Worm (Caenorhabditis elegans) whole organism, L4 larva: Measurements from ENCODE around the gene C55C3.6.

ENCODE experiments used
- T20F7.1 ChIP-seq: fragments of 200-800 bp; sonication (Bioruptor generic); optimal IDR thresholded peaks from 2 replicates; lab custom pipeline; 2018; ENCODE audit warnings: mild to moderate bottlenecking, missing genetic modification characterization, missing compliant biosample characterization
- aha-1 ChIP-seq: fragments of 150-350 bp; peaks from one replicate; lab custom pipeline; 2014; ENCODE audit warnings: missing biosample characterization, missing genetic modification characterization
- ces-1 ChIP-seq: fragments of 150-350 bp; sonication (generic microtip); optimal IDR thresholded peaks from 4 replicates; lab custom pipeline; 2014; ENCODE audit warnings: missing biosample characterization, missing genetic modification reagents, missing genetic modification characterization
- egl-27 ChIP-seq: sonication (generic microtip); optimal IDR thresholded peaks from 3 replicates; lab custom pipeline; 2017; ENCODE audit warnings: missing biosample characterization, missing genetic modification reagents, missing genetic modification characterization
- hlh-30 ChIP-seq: sonication (generic microtip); optimal IDR thresholded peaks from 2 replicates; lab custom pipeline; 2017; ENCODE audit warnings: antibody characterized with exemption, mild to moderate bottlenecking, missing genetic modification characterization, missing compliant biosample characterization; ENCODE audit not compliant: insufficient read depth
- nhr-10 ChIP-seq: fragments of 150-350 bp; optimal IDR thresholded peaks from 2 replicates; lab custom pipeline; 2014; ENCODE audit warnings: missing biosample characterization, missing genetic modification characterization
- nhr-11 ChIP-seq: fragments of 150-350 bp; optimal IDR thresholded peaks from 2 replicates; lab custom pipeline; 2014; ENCODE audit warnings: missing biosample characterization, missing genetic modification characterization
- nhr-6 ChIP-seq: fragments of 150-350 bp; optimal IDR thresholded peaks from 2 replicates; lab custom pipeline; 2014; ENCODE audit warnings: missing biosample characterization, missing genetic modification characterization
- skn-1 ChIP-seq: fragments of 150-350 bp; optimal IDR thresholded peaks from 2 replicates; lab custom pipeline; 2014; ENCODE audit warnings: missing biosample characterization, missing genetic modification characterization
- unc-130 ChIP-seq: sonication (generic microtip); optimal IDR thresholded peaks from 2 replicates; lab custom pipeline; 2016; ENCODE audit warnings: missing genetic modification reagents, missing genetic modification characterization, missing compliant biosample characterization
- unc-62 ChIP-seq, 3 experiments: fragments of 150-350 bp in 1 of 3; sonication (generic microtip); optimal IDR thresholded peaks in 2 of 3; peaks in 1 of 3; 1 replicate in 1 of 3; 2 replicates in 2 of 3; lab custom pipeline; 2014 to 2017; ENCODE audit warnings: missing biosample characterization in 3 of 3, missing genetic modification characterization in 3 of 3, missing genetic modification reagents in 3 of 3, missing genotype in 1 of 3
- ztf-7 ChIP-seq: fragments of 150-350 bp; optimal IDR thresholded peaks from 2 replicates; lab custom pipeline; 2014; ENCODE audit warnings: missing biosample characterization, missing genetic modification characterization

DNA sequence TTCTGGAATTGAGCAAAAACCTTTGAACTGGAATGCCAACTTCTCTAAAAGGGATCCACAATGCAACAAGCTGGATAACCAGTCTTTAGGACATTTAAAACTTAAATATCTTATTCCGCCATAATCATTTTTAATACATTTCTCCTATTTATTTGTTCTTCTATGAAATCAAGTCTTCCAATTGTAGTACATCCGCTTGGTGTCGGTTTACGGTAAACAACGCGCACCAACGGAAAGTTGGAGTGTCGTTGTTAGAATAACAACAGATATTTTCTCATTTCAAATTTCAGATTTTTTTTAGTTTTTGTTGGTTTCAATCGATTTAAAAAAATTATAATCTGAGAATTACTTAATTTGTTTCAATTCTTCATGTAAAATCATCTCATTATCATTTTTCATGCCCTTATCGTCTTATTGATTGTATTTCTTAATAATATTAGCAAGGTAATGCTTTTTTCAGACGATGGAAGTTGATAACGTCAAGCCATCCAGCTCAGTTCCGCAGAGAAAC is 33.9 kb upstream of the C55C3.6 start, which contains the start of gene csn-5:
- no peak for TF ChIP-seq ces-1 (GFP tag; lab: Kevin White, UChicago)
- TF ChIP-seq skn-1 (tag; lab: Kevin White, UChicago) = no peak
- no peak for TF ChIP-seq nhr-6 (tag; lab: Kevin White, UChicago)
- TF ChIP-seq nhr-11 = no peak
- TF ChIP-seq aha-1 (tag; lab: Kevin White, UChicago) = no peak
- TF ChIP-seq ztf-7 (tag; lab: Kevin White, UChicago) = no peak
- TF ChIP-seq unc-130 (GFP tag; lab: Kevin White, UChicago) = no peak
- no peak for TF ChIP-seq unc-62 (GFP tag; optimal IDR thresholded peaks at IDR 0.05 in 1 of 2; lab: Kevin White, UChicago)
- TF ChIP-seq unc-62 (tag; optimal IDR thresholded peaks at IDR 0.05; lab: Kevin White, UChicago) = no peak
- TF ChIP-seq hlh-30 (tag; lab: Kevin White, UChicago) = peak; percentile 19
- no peak for TF ChIP-seq egl-27 (tag; lab: Kevin White, UChicago)
- TF ChIP-seq T20F7.1 (GFP tag; lab: Kevin White, UChicago) = peak; percentile 93
- TF ChIP-seq nhr-10 (tag; lab: Kevin White, UChicago) = no peak
